Fruit fly (Drosophila melanogaster) whole organism, prepupa: ENCODE results near the gene Edg78E.

Experiments
- Blimp-1 ChIP-seq: fragments of 200-800 bp; sonication (Bioruptor generic); optimal IDR thresholded peaks from 3 replicates; lab custom pipeline; 2017; ENCODE audit warnings: missing biosample characterization, missing genetic modification characterization, mild to moderate bottlenecking, moderate library complexity, missing genetic modification reagents
- CG10669 ChIP-seq: fragments of 200-800 bp; sonication (Bioruptor generic); optimal IDR thresholded peaks from 3 replicates; lab custom pipeline; 2018; ENCODE audit warnings: missing biosample characterization, mild to moderate bottlenecking, missing genetic modification characterization, moderate library complexity
- CG11294 ChIP-seq: fragments of 200-800 bp; sonication (Bioruptor generic); IDR thresholded peaks from 2 replicates; pipeline ENCODE4 v1.3.6; 2022; ENCODE audit warnings: missing biosample characterization, missing genetic modification characterization
- CG11762 ChIP-seq: fragments of 200-800 bp; sonication (Bioruptor generic); optimal IDR thresholded peaks from 3 replicates; lab custom pipeline; 2016; ENCODE audit warnings: missing biosample characterization, missing genetic modification characterization; ENCODE audit not compliant: insufficient read depth
- CG1621 ChIP-seq: fragments of 200-800 bp; sonication (Bioruptor generic); optimal IDR thresholded peaks from 3 replicates; lab custom pipeline; 2018; ENCODE audit warnings: missing biosample characterization, mild to moderate bottlenecking, missing genetic modification characterization
- CG3032 ChIP-seq: fragments of 200-800 bp; optimal IDR thresholded peaks from 2 replicates; lab custom pipeline; 2019; ENCODE audit warnings: missing biosample characterization, mild to moderate bottlenecking, missing genetic modification characterization, moderate library complexity
- CG31627 ChIP-seq: fragments of 200-800 bp; sonication (Bioruptor generic); optimal IDR thresholded peaks from 3 replicates; lab custom pipeline; 2016; ENCODE audit warnings: missing biosample characterization, missing genetic modification characterization
- CG4318 ChIP-seq: fragments of 200-800 bp; sonication (Bioruptor generic); optimal IDR thresholded peaks from 3 replicates; lab custom pipeline; 2017; ENCODE audit warnings: missing biosample characterization, mild to moderate bottlenecking, missing genetic modification characterization
- CG6276 ChIP-seq: fragments of 200-800 bp; sonication (Bioruptor generic); optimal IDR thresholded peaks from 2 replicates; lab custom pipeline; 2017; ENCODE audit warnings: missing biosample characterization, mild to moderate bottlenecking, missing genetic modification characterization
- CG6792 ChIP-seq: fragments of 200-800 bp; sonication (Bioruptor generic); optimal IDR thresholded peaks from 3 replicates; lab custom pipeline; 2016; ENCODE audit warnings: missing biosample characterization, missing genetic modification characterization
- CG6808 ChIP-seq: fragments of 200-800 bp; sonication (Bioruptor generic); optimal IDR thresholded peaks from 3 replicates; lab custom pipeline; 2017; ENCODE audit warnings: missing biosample characterization, missing genetic modification characterization, mild to moderate bottlenecking, moderate library complexity, missing genetic modification reagents
- CG6854 ChIP-seq: fragments of 200-800 bp; sonication (Bioruptor generic); optimal IDR thresholded peaks from 2 replicates; lab custom pipeline; 2017; ENCODE audit warnings: missing biosample characterization, mild to moderate bottlenecking, missing genetic modification characterization
- CG8119 ChIP-seq: fragments of 200-800 bp; sonication (Bioruptor generic); IDR thresholded peaks from 3 replicates; pipeline ENCODE4 v1.3.6; 2022; ENCODE audit warnings: missing biosample characterization, missing genetic modification characterization
- CG8632 ChIP-seq: fragments of 200-800 bp; sonication (Bioruptor generic); optimal IDR thresholded peaks from 3 replicates; lab custom pipeline; 2016; ENCODE audit warnings: missing biosample characterization, missing genetic modification characterization
- Eip93F ChIP-seq: fragments of 200-800 bp; sonication (Bioruptor generic); optimal IDR thresholded peaks from 2 replicates; lab custom pipeline; 2016; ENCODE audit warnings: missing biosample characterization, mild to moderate bottlenecking, missing genetic modification characterization
- Ets96B ChIP-seq: fragments of 200-800 bp; optimal IDR thresholded peaks from 2 replicates; lab custom pipeline; 2019; ENCODE audit warnings: missing biosample characterization, mild to moderate bottlenecking, missing genetic modification characterization, moderate library complexity
- Gug ChIP-seq: fragments of 200-800 bp; sonication (Bioruptor generic); IDR thresholded peaks from 2 replicates; pipeline ENCODE4 v1.3.6; 2022; ENCODE audit warnings: missing biosample characterization, missing genetic modification characterization
- Hr38 ChIP-seq: sonication (Bioruptor generic); optimal IDR thresholded peaks from 2 replicates; lab custom pipeline; 2016; ENCODE audit warnings: missing biosample characterization, missing genetic modification characterization
- Hr39 ChIP-seq: fragments of 200-800 bp; sonication (Bioruptor generic); optimal IDR thresholded peaks from 2 replicates; lab custom pipeline; 2016; ENCODE audit warnings: missing biosample characterization, missing genetic modification characterization
- Hr4 ChIP-seq: fragments of 200-800 bp; sonication (Bioruptor generic); optimal IDR thresholded peaks from 3 replicates; lab custom pipeline; 2016; ENCODE audit warnings: missing biosample characterization, missing genetic modification characterization
- Lpt ChIP-seq: fragments of 200-800 bp; sonication (Bioruptor generic); optimal IDR thresholded peaks from 3 replicates; lab custom pipeline; 2016; ENCODE audit warnings: missing biosample characterization, missing genetic modification characterization
- Met ChIP-seq: fragments of 200-800 bp; sonication (Bioruptor generic); optimal IDR thresholded peaks from 3 replicates; lab custom pipeline; 2016; ENCODE audit warnings: missing biosample characterization, missing genetic modification characterization
- Smox ChIP-seq: fragments of 200-800 bp; sonication (Bioruptor generic); optimal IDR thresholded peaks from 3 replicates; lab custom pipeline; 2016; ENCODE audit warnings: missing biosample characterization, missing genetic modification characterization
- Sox102F ChIP-seq: fragments of 200-800 bp; sonication (Bioruptor generic); optimal IDR thresholded peaks from 2 replicates; lab custom pipeline; 2016; ENCODE audit warnings: missing biosample characterization, mild to moderate bottlenecking, missing genetic modification characterization
- cyc ChIP-seq: fragments of 200-800 bp; sonication (Bioruptor generic); optimal IDR thresholded peaks from 3 replicates; lab custom pipeline; 2016; ENCODE audit warnings: missing biosample characterization, missing genetic modification characterization
- dac ChIP-seq: fragments of 200-800 bp; sonication (Bioruptor generic); optimal IDR thresholded peaks from 2 replicates; lab custom pipeline; 2017; ENCODE audit warnings: missing biosample characterization, mild to moderate bottlenecking, missing genetic modification characterization
- dsx ChIP-seq: fragments of 200-800 bp; optimal IDR thresholded peaks from 3 replicates; lab custom pipeline; 2019; ENCODE audit warnings: missing biosample characterization, mild to moderate bottlenecking, missing genetic modification characterization, moderate library complexity; ENCODE audit not compliant: poor library complexity, severe bottlenecking
- eg ChIP-seq: fragments of 200-800 bp; sonication (Bioruptor generic); IDR thresholded peaks from 3 replicates; pipeline ENCODE4 v1.3.6; 2022; ENCODE audit warnings: missing biosample characterization, missing genetic modification characterization
- esn ChIP-seq: fragments of 200-800 bp; sonication (Bioruptor generic); optimal IDR thresholded peaks from 2 replicates; lab custom pipeline; 2016; ENCODE audit warnings: missing biosample characterization, mild to moderate bottlenecking, missing genetic modification characterization, moderate library complexity
- fkh ChIP-seq: fragments of 200-800 bp; sonication (Bioruptor generic); optimal IDR thresholded peaks from 3 replicates; lab custom pipeline; 2017; ENCODE audit warnings: missing biosample characterization, mild to moderate bottlenecking, missing genetic modification characterization, moderate library complexity
- lz ChIP-seq: fragments of 200-800 bp; sonication (Bioruptor generic); optimal IDR thresholded peaks from 3 replicates; lab custom pipeline; 2016; ENCODE audit warnings: missing biosample characterization, missing genetic modification characterization
- net ChIP-seq: fragments of 200-800 bp; sonication (Bioruptor generic); optimal IDR thresholded peaks from 3 replicates; lab custom pipeline; 2016; ENCODE audit warnings: missing biosample characterization, missing genetic modification characterization
- pdm3 ChIP-seq: fragments of 200-800 bp; sonication (Bioruptor generic); optimal IDR thresholded peaks from 3 replicates; lab custom pipeline; 2016; ENCODE audit warnings: missing biosample characterization, missing genetic modification characterization
- spab ChIP-seq: fragments of 200-800 bp; sonication (Bioruptor generic); optimal IDR thresholded peaks from 2 replicates; lab custom pipeline; 2017; ENCODE audit warnings: missing biosample characterization, mild to moderate bottlenecking, missing genetic modification characterization, missing genetic modification reagents
- ss ChIP-seq, 2 experiments: fragments of 200-800 bp; sonication (Bioruptor generic); optimal IDR thresholded peaks; 2 replicates in 1 of 2; 3 replicates in 1 of 2; lab custom pipeline; 2017 to 2018; ENCODE audit warnings: mild to moderate bottlenecking in 2 of 2, missing biosample characterization in 2 of 2, missing genetic modification characterization in 2 of 2, moderate library complexity in 1 of 2
- svp ChIP-seq: fragments of 200-800 bp; sonication (Bioruptor generic); peaks from one replicate; lab custom pipeline; 2016; ENCODE audit warnings: missing biosample characterization, missing genetic modification characterization
- topi ChIP-seq: fragments of 200-800 bp; sonication (Bioruptor generic); optimal IDR thresholded peaks from 3 replicates; lab custom pipeline; 2016; ENCODE audit warnings: missing biosample characterization, missing genetic modification characterization
- vri ChIP-seq: fragments of 200-800 bp; sonication (Bioruptor generic); optimal IDR thresholded peaks from 3 replicates; lab custom pipeline; 2016; ENCODE audit warnings: missing biosample characterization, mild to moderate bottlenecking, missing genetic modification characterization

The Edg78E gene

dm6 chr3L:21304400-21304799 lies 6.8 kb upstream of the Edg78E start, which contains the start of the genes CG11309 and CG7632 (continued):
- TF ChIP-seq Met (GFP tag; lab: Kevin White, UChicago) (peak; percentile 99), net (GFP tag; lab: Kevin White, UChicago) (peak; percentile 100), svp (peak; percentile 100), Sox102F (GFP tag; lab: Kevin White, UChicago) (peak; percentile 100), CG11294 (GFP tag; lab: Robert Waterston, UW) (peak; percentile 98), Hr38 (peak; percentile 78), Hr4 (GFP tag; lab: Kevin White, UChicago) (peak; percentile 99), CG8119 (GFP tag; lab: Robert Waterston, UW) (peak; percentile 99), Lpt (GFP tag; lab: Kevin White, UChicago) (peak; percentile 99), cyc (GFP tag; lab: Kevin White, UChicago) (peak; percentile 99), CG3032 (tag; lab: Kevin White, UChicago) (peak; percentile 100), Gug (GFP tag; lab: Robert Waterston, UW) (peak; percentile 98), dac (GFP tag; lab: Kevin White, UChicago) (peak; percentile 98), esn (peak; percentile 100), CG6276 (peak; percentile 97), spab (GFP tag; lab: Kevin White, UChicago) (peak; percentile 99), CG8632 (GFP tag; lab: Kevin White, UChicago) (peak; percentile 99), Blimp-1 (GFP tag; lab: Kevin White, UChicago) (peak; percentile 97), Hr39 (GFP tag; lab: Kevin White, UChicago) (peak; percentile 98), Ets96B (peak; percentile 100), CG11762 (GFP tag; lab: Kevin White, UChicago) (peak; percentile 99)

- TF ChIP-seq CG1621 (tag; lab: Kevin White, UChicago) (no peak), CG6276 (no peak), CG11294 (GFP tag; lab: Robert Waterston, UW) (no peak), topi (GFP tag; lab: Kevin White, UChicago) (no peak), lz (GFP tag; lab: Kevin White, UChicago) (no peak), ss (GFP tag; optimal IDR thresholded peaks at IDR 0.05; lab: Kevin White, UChicago) (no peak), CG6792 (GFP tag; lab: Kevin White, UChicago) (no peak), pdm3 (GFP tag; lab: Kevin White, UChicago) (no peak), CG4318 (no peak), Eip93F (GFP tag; lab: Kevin White, UChicago) (no peak), Gug (GFP tag; lab: Robert Waterston, UW) (no peak), eg (no peak), Sox102F (GFP tag; lab: Kevin White, UChicago) (no peak), esn (no peak), CG10669 (GFP tag; lab: Kevin White, UChicago) (no peak), CG6808 (GFP tag; lab: Kevin White, UChicago) (no peak), CG8632 (GFP tag; lab: Kevin White, UChicago) (no peak)
These were observed 6.1 kb upstream of the Edg78E start for dm6 chr3L:21303659-21304058.

dm6 chr3L:21302493-21302892 lies 4.9 kb upstream of the Edg78E start:
- TF ChIP-seq CG8632 (GFP tag; lab: Kevin White, UChicago) (no peak), CG10669 (GFP tag; lab: Kevin White, UChicago) (no peak), Lpt (GFP tag; lab: Kevin White, UChicago) (no peak), Sox102F (GFP tag; lab: Kevin White, UChicago) (no peak), Smox (GFP tag; lab: Kevin White, UChicago) (no peak), Hr38 (no peak), spab (GFP tag; lab: Kevin White, UChicago) (no peak), CG6854 (GFP tag; lab: Kevin White, UChicago) (no peak), CG8119 (GFP tag; lab: Robert Waterston, UW) (no peak), fkh (GFP tag; lab: Kevin White, UChicago) (no peak), vri (GFP tag; lab: Kevin White, UChicago) (no peak), Hr39 (GFP tag; lab: Kevin White, UChicago) (no peak), lz (GFP tag; lab: Kevin White, UChicago) (no peak), CG31627 (GFP tag; lab: Kevin White, UChicago) (no peak), Hr4 (GFP tag; lab: Kevin White, UChicago) (no peak), CG6808 (GFP tag; lab: Kevin White, UChicago) (no peak), dsx (GFP tag; lab: Kevin White, UChicago) (no peak), CG1621 (tag; lab: Kevin White, UChicago) (no peak)
